Fruit fly (Drosophila melanogaster): Measurements from ENCODE around the gene Cyp6a16.

The Cyp6a16 gene

dm6 chr2L:5588314-5588713 is 35.2 kb downstream of the Cyp6a16 start, which contains the start of gene CG7251:
TSS of gene CG7251 (minus strand) at chr2L:5588414.
- TF ChIP-seq NfI (GFP tag; optimal IDR thresholded peaks at IDR 0.05) (no peak), Bteb2 (GFP tag; optimal IDR thresholded peaks at IDR 0.05) (no peak), org-1 (GFP tag; optimal IDR thresholded peaks at IDR 0.05) (no peak), Sin3A (optimal IDR thresholded peaks at IDR 0.05) (no peak), yki (optimal IDR thresholded peaks at IDR 0.05) (no peak), slou (GFP tag; optimal IDR thresholded peaks at IDR 0.05) (no peak), Aef1 (GFP tag; IDR thresholded peaks at IDR 0.05) (no peak), CG12299 (tag; optimal IDR thresholded peaks at IDR 0.05) (no peak)

dm6 chr2L:5581016-5581415 is 42.5 kb downstream of the Cyp6a16 start, which contains the start of gene CG14011:
TSS of gene CG14011 (minus strand) at chr2L:5581116.
- TF ChIP-seq Tbp (GFP tag; optimal IDR thresholded peaks at IDR 0.05) (no peak), dpn (GFP tag; optimal IDR thresholded peaks at IDR 0.05) (no peak), BEAF-32 (GFP tag; optimal IDR thresholded peaks at IDR 0.05) (no peak), cas (GFP tag; IDR thresholded peaks at IDR 0.05) (no peak)

Measured in whole organism, embryonic.